Worm (Caenorhabditis elegans): ENCODE results near the gene srg-67.

ce11 chrV:5450742-5451141 is 12.1 kb downstream of the srg-67 start:
- TF ChIP-seq him-1 (tag; optimal IDR thresholded peaks at IDR 0.05) (no peak), W03F9.2 (tag; optimal IDR thresholded peaks at IDR 0.05) (no peak)
